Fruit fly (Drosophila melanogaster): ENCODE data around the gene hoe2.
A peak's percentile ranks its signal among the peaks of the same experiment; 100 is the strongest.

Gene hoe2

DNA sequence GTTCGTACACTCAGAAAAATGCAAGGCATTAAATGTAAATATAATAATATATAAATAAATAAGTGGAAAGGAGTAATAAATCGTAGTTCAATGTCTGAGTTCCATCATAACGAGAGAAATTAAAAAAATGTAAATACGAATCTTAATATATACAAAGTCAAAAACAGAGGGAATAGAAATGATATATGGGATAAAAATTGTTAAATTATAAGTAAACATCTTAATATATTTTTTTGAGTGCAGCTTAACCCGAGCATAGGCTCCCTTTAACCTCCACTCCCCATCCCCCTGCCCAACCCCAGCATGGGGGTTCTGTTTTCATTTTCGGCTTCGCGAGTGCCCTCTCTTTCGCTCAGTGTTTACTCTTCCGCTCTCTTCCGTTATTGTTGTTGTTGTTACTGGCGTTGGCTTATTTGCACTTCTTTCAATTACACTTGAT, 20.5 kb downstream of the hoe2 start (continued):
- TF ChIP-seq Ptx1 (GFP tag; IDR thresholded peaks at IDR 0.05) (peak; percentile 18; the same call in 1 of the 2 replicates), Spps (tag; optimal IDR thresholded peaks at IDR 0.05) (no peak), CG1647 (GFP tag; optimal IDR thresholded peaks at IDR 0.05) (no peak), gsb-n (tag; optimal IDR thresholded peaks at IDR 0.05) (peak; percentile 6), ERR (GFP tag; optimal IDR thresholded peaks at IDR 0.05) (no peak), aop (GFP tag; IDR thresholded peaks at IDR 0.05) (no peak), CG10543 (GFP tag; optimal IDR thresholded peaks at IDR 0.05) (no peak), bcd (GFP tag; optimal IDR thresholded peaks at IDR 0.05) (peak; percentile 23), CG11696 (GFP tag; IDR thresholded peaks at IDR 0.05) (no peak), run (tag; optimal IDR thresholded peaks at IDR 0.05) (no peak), maf-S (GFP tag; optimal IDR thresholded peaks at IDR 0.05) (no peak), gce (GFP tag; IDR thresholded peaks at IDR 0.05) (no peak), tgo (GFP tag; IDR thresholded peaks at IDR 0.05) (0 out of 3 replicates have a peak, but pooled peaks have one; percentile 31), fd102C (GFP tag; optimal IDR thresholded peaks at IDR 0.05) (no peak), CG34224 (GFP tag; IDR thresholded peaks at IDR 0.05; ENCODE audit: partially characterized antibody) (no peak), inv (GFP tag; IDR thresholded peaks at IDR 0.05; ENCODE audit: partially characterized antibody) (no peak), Nf-YA (GFP tag; IDR thresholded peaks at IDR 0.05) (0 out of 2 replicates have a peak, but pooled peaks have one; percentile 43), NK7.1 (GFP tag; optimal IDR thresholded peaks at IDR 0.05) (no peak), CG12219 (GFP tag; optimal IDR thresholded peaks at IDR 0.05) (no peak), CG14965 (GFP tag; optimal IDR thresholded peaks at IDR 0.05; ENCODE audit: borderline replicate concordance) (no peak), Pdp1 (GFP tag; optimal IDR thresholded peaks at IDR 0.05) (no peak), Doc3 (GFP tag; IDR thresholded peaks at IDR 0.05; ENCODE audit: partially characterized antibody) (no peak), Antp (GFP tag; optimal IDR thresholded peaks at IDR 0.05) (no peak), Ssrp (tag; optimal IDR thresholded peaks at IDR 0.05) (peak; percentile 17), CG15011 (GFP tag; optimal IDR thresholded peaks at IDR 0.05) (no peak), CG13775 (GFP tag; optimal IDR thresholded peaks at IDR 0.05) (no peak), CG17802 (tag; optimal IDR thresholded peaks at IDR 0.05) (no peak), Med (GFP tag) (peak; percentile 58), lbe (GFP tag; optimal IDR thresholded peaks at IDR 0.05) (no peak), Blimp-1 (GFP tag; optimal IDR thresholded peaks at IDR 0.05) (peak; percentile 55), bab2 (GFP tag; optimal IDR thresholded peaks at IDR 0.05) (no peak), CG7987 (GFP tag; optimal IDR thresholded peaks at IDR 0.05) (no peak), kni (GFP tag; optimal IDR thresholded peaks at IDR 0.05) (no peak), CG1024 (GFP tag; IDR thresholded peaks at IDR 0.05) (no peak), CG3995 (GFP tag; optimal IDR thresholded peaks at IDR 0.05) (no peak), Ets97D (GFP tag; optimal IDR thresholded peaks at IDR 0.05) (no peak), chif (GFP tag; optimal IDR thresholded peaks at IDR 0.05) (no peak), E2f2 (GFP tag; IDR thresholded peaks at IDR 0.05) (no peak), Scr (GFP tag; IDR thresholded peaks at IDR 0.05; ENCODE audit: partially characterized antibody) (no peak), ara (GFP tag; IDR thresholded peaks at IDR 0.05) (no peak), CG3838 (GFP tag; optimal IDR thresholded peaks at IDR 0.05) (no peak), CG7745 (tag; optimal IDR thresholded peaks at IDR 0.05) (no peak), MBD-R2 (GFP tag; IDR thresholded peaks at IDR 0.05) (no peak), CG2199 (GFP tag; IDR thresholded peaks at IDR 0.05) (no peak), Dp (GFP tag; optimal IDR thresholded peaks at IDR 0.05) (no peak), CG4404 (GFP tag; IDR thresholded peaks at IDR 0.05) (no peak), her (GFP tag; optimal IDR thresholded peaks at IDR 0.05) (no peak), wdn (GFP tag; IDR thresholded peaks at IDR 0.05) (peak; percentile 13; the same call in 1 of the 2 replicates), CG17361 (GFP tag; IDR thresholded peaks at IDR 0.05) (peak; percentile 67), nau (GFP tag; optimal IDR thresholded peaks at IDR 0.05) (no peak), hb (GFP tag; IDR thresholded peaks at IDR 0.05; ENCODE audit: partially characterized antibody) (no peak)

Measured in whole organism, embryonic.